Worm (Caenorhabditis elegans): ENCODE results near the gene ssp-35.

ce11 chrV:12235502-12235901 is 28.1 kb downstream of the ssp-35 start:
- TF ChIP-seq nhr-28 (tag; optimal IDR thresholded peaks at IDR 0.05) (no peak), unc-130 (tag; optimal IDR thresholded peaks at IDR 0.05) (no peak)

Measured in whole organism, L1 larva.